Fruit fly (Drosophila melanogaster): ENCODE results near the gene CG33158.

DNA sequence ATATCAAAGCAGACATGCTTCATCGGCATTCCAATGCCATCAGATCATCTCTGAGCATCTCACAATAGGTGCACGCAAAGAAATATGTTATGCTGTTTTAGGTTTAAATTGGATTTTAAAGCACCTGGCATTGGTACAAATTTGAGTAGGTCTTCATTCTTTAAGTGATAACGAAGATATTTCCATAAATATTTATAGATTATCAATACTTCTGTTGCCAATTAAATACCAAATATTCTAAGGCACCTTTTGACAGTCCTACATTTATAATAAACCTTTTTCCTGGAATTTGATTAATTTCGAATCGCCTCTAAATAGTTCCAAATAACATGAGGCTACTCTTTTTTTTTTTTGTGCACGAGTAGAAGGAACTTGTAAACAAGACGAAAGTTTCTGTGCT is 54.7 kb downstream of the CG33158 start:
- no peak for TF ChIP-seq Sin3A (optimal IDR thresholded peaks at IDR 0.05)
- TF ChIP-seq psq (optimal IDR thresholded peaks at IDR 0.05), result no peak
- no peak for TF ChIP-seq h (optimal IDR thresholded peaks at IDR 0.05)
- no peak for TF ChIP-seq ttk (optimal IDR thresholded peaks at IDR 0.05)

All from Kc167 (cell line).